Worm (Caenorhabditis elegans): ENCODE results near the gene acr-9.

DNA sequence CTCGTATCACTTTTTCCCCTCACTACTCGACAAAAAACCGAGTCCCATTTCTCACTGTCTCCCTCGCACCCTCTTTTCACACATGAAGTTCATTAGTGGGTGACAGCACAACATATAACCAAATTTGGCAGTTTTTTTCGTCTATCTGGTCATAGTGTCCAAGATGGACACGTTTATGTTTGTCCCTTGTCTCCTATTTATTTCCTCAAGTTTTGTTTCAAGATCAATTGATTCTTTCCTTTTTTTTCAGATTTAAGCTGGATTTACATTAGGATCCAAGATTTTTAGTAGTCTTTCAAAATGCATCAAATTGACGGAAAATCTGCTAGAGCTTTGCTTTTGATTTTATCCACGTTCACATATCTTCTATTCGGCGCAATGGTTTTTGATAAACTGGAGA, 7.1 kb downstream of the acr-9 start, which contains the start of gene twk-20:
- TF ChIP-seq pha-4 (tag; optimal IDR thresholded peaks at IDR 0.05) (no peak), cebp-2 (GFP tag; IDR thresholded peaks at IDR 0.05) (no peak), madf-6 (GFP tag; IDR thresholded peaks at IDR 0.05) (no peak), B0336.3 (GFP tag; IDR thresholded peaks at IDR 0.05) (no peak), cebp-1 (GFP tag; IDR thresholded peaks at IDR 0.05) (no peak), cebp-1 (tag; optimal IDR thresholded peaks at IDR 0.05) (no peak), nhr-80 (tag; optimal IDR thresholded peaks at IDR 0.05) (no peak), ztf-28 (GFP tag; IDR thresholded peaks at IDR 0.05) (no peak), sea-2 (GFP tag; IDR thresholded peaks at IDR 0.05) (no peak)
